Fruit fly (Drosophila melanogaster) whole organism, embryonic: ENCODE results near the gene SPoCk.

Source experiments
- Atf6 ChIP-seq: fragments of 200-800 bp; sonication (Bioruptor generic); IDR thresholded peaks from 2 replicates; pipeline ENCODE4 v1.3.6; 2022; ENCODE audit warnings: missing biosample characterization, missing genetic modification characterization
- CG10274 ChIP-seq: fragments of 200-800 bp; sonication (Bioruptor generic); optimal IDR thresholded peaks from 3 replicates; lab custom pipeline; 2017; ENCODE audit warnings: missing biosample characterization, mild to moderate bottlenecking, missing genetic modification characterization
- CG11696 ChIP-seq: fragments of 200-800 bp; sonication (Bioruptor generic); IDR thresholded peaks from 2 replicates; pipeline ENCODE4 v1.3.6; 2022; ENCODE audit warnings: missing biosample characterization, missing genetic modification characterization
- CG12155 ChIP-seq: fragments of 200-800 bp; sonication (Bioruptor generic); optimal IDR thresholded peaks from 3 replicates; lab custom pipeline; 2016; ENCODE audit warnings: missing biosample characterization, missing genetic modification characterization
- CG12236 ChIP-seq: fragments of 200-800 bp; sonication (Bioruptor generic); optimal IDR thresholded peaks from 2 replicates; lab custom pipeline; 2016; ENCODE audit warnings: missing biosample characterization, missing genetic modification characterization
- CG12769 ChIP-seq: fragments of 200-800 bp; sonication (Bioruptor generic); optimal IDR thresholded peaks from 2 replicates; lab custom pipeline; 2019; ENCODE audit warnings: missing biosample characterization, mild to moderate bottlenecking, missing genetic modification characterization, moderate library complexity
- CG13894 ChIP-seq: fragments of 200-800 bp; sonication (Bioruptor generic); optimal IDR thresholded peaks from 3 replicates; lab custom pipeline; 2018; ENCODE audit warnings: missing biosample characterization, mild to moderate bottlenecking, missing genetic modification characterization, moderate library complexity
- CG1603 ChIP-seq: fragments of 200-800 bp; sonication (Bioruptor generic); optimal IDR thresholded peaks from 2 replicates; lab custom pipeline; 2019; ENCODE audit warnings: missing biosample characterization, mild to moderate bottlenecking, missing genetic modification characterization, moderate library complexity
- CG1647 ChIP-seq: fragments of 200-800 bp; sonication (Bioruptor generic); optimal IDR thresholded peaks from 3 replicates; lab custom pipeline; 2016; ENCODE audit warnings: missing biosample characterization, missing genetic modification characterization
- CG17186 ChIP-seq: fragments of 200-800 bp; sonication (Bioruptor generic); optimal IDR thresholded peaks from 3 replicates; lab custom pipeline; 2017; ENCODE audit warnings: missing biosample characterization, missing genetic modification reagents, missing genetic modification characterization
- CG1832 ChIP-seq: fragments of 200-800 bp; sonication (Bioruptor generic); optimal IDR thresholded peaks from 2 replicates; lab custom pipeline; 2017; ENCODE audit warnings: missing biosample characterization, mild to moderate bottlenecking, missing genetic modification characterization, inconsistent platforms
- CG2199 ChIP-seq: fragments of 200-800 bp; sonication (Bioruptor generic); IDR thresholded peaks from 3 replicates; pipeline ENCODE4 v1.3.6; 2022; ENCODE audit warnings: missing biosample characterization, missing genetic modification characterization
- CG2889 ChIP-seq: fragments of 200-800 bp; sonication (Bioruptor generic); IDR thresholded peaks from 3 replicates; pipeline ENCODE4 v1.3.6; 2022; ENCODE audit warnings: missing biosample characterization, missing genetic modification characterization
- CG34224 ChIP-seq: fragments of 200-800 bp; sonication (Bioruptor generic); IDR thresholded peaks from 3 replicates; pipeline ENCODE4 v1.3.6; 2022; ENCODE audit warnings: missing biosample characterization, missing genetic modification characterization; ENCODE audit not compliant: partially characterized antibody
- CG4360 ChIP-seq: fragments of 200-800 bp; sonication (Bioruptor generic); IDR thresholded peaks from 2 replicates; pipeline ENCODE4 v1.3.6; 2022; ENCODE audit warnings: missing biosample characterization, missing genetic modification characterization
- CG4424 ChIP-seq: fragments of 200-800 bp; sonication (Bioruptor generic); optimal IDR thresholded peaks from 3 replicates; lab custom pipeline; 2016; ENCODE audit warnings: missing biosample characterization, missing genetic modification characterization
- CG6689 ChIP-seq: fragments of 200-800 bp; sonication (Bioruptor generic); IDR thresholded peaks from 2 replicates; pipeline ENCODE4 v1.3.6; 2022; ENCODE audit warnings: missing biosample characterization, missing genetic modification characterization
- CG8478 ChIP-seq: fragments of >200 bp; optimal IDR thresholded peaks from 2 replicates; lab custom pipeline; 2018
- CHES-1-like ChIP-seq: fragments of 200-800 bp; sonication (Bioruptor generic); optimal IDR thresholded peaks from 2 replicates; lab custom pipeline; 2016; ENCODE audit warnings: missing biosample characterization, missing genetic modification characterization
- CrebB ChIP-seq: fragments of 200-800 bp; sonication (Bioruptor generic); optimal IDR thresholded peaks from 3 replicates; lab custom pipeline; 2018; ENCODE audit warnings: missing biosample characterization, mild to moderate bottlenecking, missing genetic modification characterization
- D ChIP-seq, 2 experiments: fragments of 200-800 bp in 1 of 2; fragments of >200 bp in 1 of 2; sonication (Bioruptor generic) in 1 of 2; optimal IDR thresholded peaks; 2 replicates in 1 of 2; 3 replicates in 1 of 2; lab custom pipeline; 2017; ENCODE audit warnings: mild to moderate bottlenecking in 1 of 2, missing biosample characterization in 1 of 2, missing genetic modification characterization in 1 of 2, missing genetic modification reagents in 1 of 2
- Dref ChIP-seq: fragments of 200-800 bp; sonication (Bioruptor generic); IDR thresholded peaks from 2 replicates; pipeline ENCODE4 v1.3.6; 2022; ENCODE audit warnings: missing biosample characterization, missing genetic modification characterization
- Elba2 ChIP-seq: fragments of 200-800 bp; sonication (Bioruptor generic); optimal IDR thresholded peaks from 3 replicates; lab custom pipeline; 2016; ENCODE audit warnings: missing biosample characterization, missing genetic modification characterization
- Ets97D ChIP-seq: fragments of 200-800 bp; sonication (Bioruptor generic); optimal IDR thresholded peaks from 3 replicates; lab custom pipeline; 2016; ENCODE audit warnings: missing biosample characterization, missing genetic modification characterization
- GATAe ChIP-seq: fragments of 200-800 bp; sonication (Bioruptor generic); conservative IDR thresholded peaks from 2 replicates; pipeline ENCODE4 v1.3.6; 2022; ENCODE audit warnings: missing biosample characterization, missing genetic modification characterization
- HLHmδ ChIP-seq: fragments of 200-800 bp; sonication (Bioruptor generic); optimal IDR thresholded peaks from 2 replicates; lab custom pipeline; 2018; ENCODE audit warnings: missing biosample characterization, mild to moderate bottlenecking, missing genetic modification characterization, moderate library complexity
- Hmx ChIP-seq: fragments of 200-800 bp; sonication (Bioruptor generic); optimal IDR thresholded peaks from 2 replicates; lab custom pipeline; 2016; ENCODE audit warnings: missing biosample characterization, missing genetic modification characterization
- Hr3 ChIP-seq: fragments of 200-800 bp; sonication (Bioruptor generic); optimal IDR thresholded peaks from 3 replicates; lab custom pipeline; 2016; ENCODE audit warnings: missing biosample characterization, missing genetic modification characterization
- Lim3 ChIP-seq: fragments of 200-800 bp; sonication (Bioruptor generic); IDR thresholded peaks from 2 replicates; pipeline ENCODE4 v1.3.6; 2022; ENCODE audit warnings: missing biosample characterization, missing genetic modification characterization
- Lpt ChIP-seq: fragments of >200 bp; optimal IDR thresholded peaks from 2 replicates; lab custom pipeline; 2018; ENCODE audit warnings: missing biosample characterization, missing genetic modification characterization
- MBD-R2 ChIP-seq: fragments of 200-800 bp; sonication (Bioruptor generic); IDR thresholded peaks from 2 replicates; pipeline ENCODE4 v1.3.6; 2022; ENCODE audit warnings: missing biosample characterization, missing genetic modification characterization
- MESR4 ChIP-seq: fragments of 200-800 bp; sonication (Bioruptor generic); optimal IDR thresholded peaks from 2 replicates; lab custom pipeline; 2018; ENCODE audit warnings: missing biosample characterization, mild to moderate bottlenecking, missing genetic modification characterization, moderate library complexity
- Mes4 ChIP-seq: fragments of 200-800 bp; sonication (Bioruptor generic); optimal IDR thresholded peaks from 2 replicates; lab custom pipeline; 2016; ENCODE audit warnings: missing biosample characterization, missing genetic modification characterization
- Nf-YA ChIP-seq: fragments of 200-800 bp; sonication (Bioruptor generic); IDR thresholded peaks from 2 replicates; pipeline ENCODE4 v1.3.6; 2022; ENCODE audit warnings: missing biosample characterization, missing genetic modification characterization
- Oaz ChIP-seq: fragments of 200-800 bp; sonication (Bioruptor generic); IDR thresholded peaks from 2 replicates; pipeline ENCODE4 v1.3.6; 2022; ENCODE audit warnings: missing biosample characterization, missing genetic modification characterization
- Stat92E ChIP-seq, 3 experiments: fragments of >200 bp in 2 of 3; fragments of 200-800 bp in 1 of 3; sonication (Bioruptor generic) in 1 of 3; optimal IDR thresholded peaks; 2 replicates each; lab custom pipeline; 2017 to 2019; ENCODE audit warnings: missing biosample characterization in 3 of 3, missing genetic modification characterization in 3 of 3, mild to moderate bottlenecking in 1 of 3, moderate library complexity in 1 of 3
- chn ChIP-seq: fragments of 200-800 bp; sonication (Bioruptor generic); optimal IDR thresholded peaks from 2 replicates; lab custom pipeline; 2016; ENCODE audit warnings: missing biosample characterization, missing genetic modification characterization
- corto ChIP-seq: fragments of 200-800 bp; sonication (Bioruptor generic); optimal IDR thresholded peaks from 2 replicates; lab custom pipeline; 2016; ENCODE audit warnings: missing biosample characterization, mild to moderate bottlenecking, missing genetic modification characterization, moderate library complexity
- crp ChIP-seq, 2 experiments: fragments of 200-800 bp; sonication (Bioruptor generic); optimal IDR thresholded peaks; 2 replicates in 1 of 2; 3 replicates in 1 of 2; lab custom pipeline; 2017; ENCODE audit warnings: missing biosample characterization in 2 of 2, missing genetic modification characterization in 2 of 2, mild to moderate bottlenecking in 1 of 2, moderate library complexity in 1 of 2
- ems ChIP-seq: fragments of 200-800 bp; sonication (Bioruptor generic); optimal IDR thresholded peaks from 3 replicates; lab custom pipeline; 2016; ENCODE audit warnings: missing biosample characterization, missing genetic modification characterization
- ftz-f1 ChIP-seq: fragments of 200-800 bp; sonication (Bioruptor generic); optimal IDR thresholded peaks from 2 replicates; lab custom pipeline; 2016; ENCODE audit warnings: missing biosample characterization, missing genetic modification characterization
- luna ChIP-seq: fragments of 200-800 bp; sonication (Bioruptor generic); optimal IDR thresholded peaks from 2 replicates; lab custom pipeline; 2016; ENCODE audit warnings: missing biosample characterization, missing genetic modification characterization
- nau ChIP-seq: fragments of 200-800 bp; sonication (Bioruptor generic); optimal IDR thresholded peaks from 3 replicates; lab custom pipeline; 2017; ENCODE audit warnings: missing biosample characterization, mild to moderate bottlenecking, missing genetic modification characterization, missing genetic modification reagents
- nerfin-2 ChIP-seq: fragments of 200-800 bp; sonication (Bioruptor generic); IDR thresholded peaks from 2 replicates; pipeline ENCODE4 v1.3.6; 2022; ENCODE audit warnings: missing biosample characterization, missing genetic modification characterization; ENCODE audit not compliant: partially characterized antibody
- nmo ChIP-seq: fragments of 200-800 bp; sonication (Bioruptor generic); optimal IDR thresholded peaks from 2 replicates; lab custom pipeline; 2018; ENCODE audit warnings: missing biosample characterization, mild to moderate bottlenecking, missing genetic modification characterization, moderate library complexity
- nom ChIP-seq: fragments of 200-800 bp; sonication (Bioruptor generic); optimal IDR thresholded peaks from 2 replicates; lab custom pipeline; 2017; ENCODE audit warnings: missing biosample characterization, missing genetic modification characterization, mild to moderate bottlenecking, moderate library complexity, missing genetic modification reagents
- sens ChIP-seq: fragments of 200-800 bp; sonication (Bioruptor generic); peaks from one replicate; lab custom pipeline; 2016; ENCODE audit warnings: missing biosample characterization, missing genetic modification characterization
- stc ChIP-seq: fragments of 200-800 bp; sonication (Bioruptor generic); IDR thresholded peaks from 2 replicates; pipeline ENCODE4 v1.3.6; 2022; ENCODE audit warnings: missing biosample characterization, missing genetic modification characterization
- stwl ChIP-seq: fragments of 200-800 bp; sonication (Bioruptor generic); optimal IDR thresholded peaks from 3 replicates; lab custom pipeline; 2018; ENCODE audit warnings: missing biosample characterization, mild to moderate bottlenecking, missing genetic modification characterization, moderate library complexity
- trh ChIP-seq: fragments of 200-800 bp; sonication (Bioruptor generic); optimal IDR thresholded peaks from 2 replicates; lab custom pipeline; 2016; ENCODE audit warnings: missing biosample characterization, missing genetic modification characterization

The SPoCk gene

dm6 chr3L:22773383-22773873 lies 24.2 kb downstream of the SPoCk start (continued):
- no peak for TF ChIP-seq CG12236
- TF ChIP-seq CG1832 (GFP tag; lab: Kevin White, UChicago) = peak; percentile 71
- TF ChIP-seq CG2889 = no peak
- no peak for TF ChIP-seq Hr3 (GFP tag; lab: Kevin White, UChicago)
- TF ChIP-seq Lpt = no peak
- 0 out of 3 replicates have a peak, but pooled peaks have one; percentile 30 for TF ChIP-seq CG34224
- TF ChIP-seq MESR4 (GFP tag; lab: Kevin White, UChicago) = peak; percentile 42
- no peak for TF ChIP-seq trh (GFP tag; lab: Kevin White, UChicago)
- TF ChIP-seq Nf-YA = no peak
- no peak for TF ChIP-seq ems
- no peak for TF ChIP-seq ftz-f1 (GFP tag; lab: Kevin White, UChicago)
- no peak for TF ChIP-seq nau
- TF ChIP-seq CrebB = no peak
- TF ChIP-seq Stat92E (GFP tag; optimal IDR thresholded peaks at IDR 0.05; lab: Kevin White, UChicago) = no peak
- no peak for TF ChIP-seq CG11696 (GFP tag; lab: Robert Waterston, UW)
- no peak for TF ChIP-seq CG13894 (tag; lab: Kevin White, UChicago)
- peak; percentile 100 for TF ChIP-seq CG17186 (GFP tag; lab: Kevin White, UChicago)
- peak; percentile 29 for TF ChIP-seq Elba2 (GFP tag; lab: Kevin White, UChicago)
- TF ChIP-seq CG8478 (lab: Kevin White, UChicago) = no peak
- no peak for TF ChIP-seq stc
- TF ChIP-seq Lim3 (GFP tag; lab: Robert Waterston, UW) = 0 out of 2 replicates have a peak, but pooled peaks have one; percentile 32
- TF ChIP-seq CG12769 (tag; lab: Kevin White, UChicago) = peak; percentile 38
- TF ChIP-seq CG4360 (GFP tag; lab: Robert Waterston, UW) = peak; percentile 92
- no peak for TF ChIP-seq Dref (GFP tag; lab: Robert Waterston, UW)
- TF ChIP-seq Mes4 (GFP tag; lab: Kevin White, UChicago) = no peak
- TF ChIP-seq CG1647 (GFP tag; lab: Kevin White, UChicago) = no peak
- TF ChIP-seq HLHmδ (GFP tag; lab: Kevin White, UChicago) = peak; percentile 15
- peak; percentile 2 for TF ChIP-seq chn (GFP tag; lab: Kevin White, UChicago)
- TF ChIP-seq Ets97D (GFP tag; lab: Kevin White, UChicago) = no peak
- no peak for TF ChIP-seq corto (GFP tag; lab: Kevin White, UChicago)
- TF ChIP-seq D (optimal IDR thresholded peaks at IDR 0.05; lab: Kevin White, UChicago) = peak; percentile 15
- TF ChIP-seq D (GFP tag; optimal IDR thresholded peaks at IDR 0.05; lab: Kevin White, UChicago) = no peak
- TF ChIP-seq CG12155 (GFP tag; lab: Kevin White, UChicago) = peak; percentile 2
- TF ChIP-seq CG2199 = peak; percentile 34; the same call in 1 of the 3 replicates
- TF ChIP-seq GATAe (GFP tag; lab: Robert Waterston, UW) = no peak
- peak; percentile 44 for TF ChIP-seq nom
- no peak for TF ChIP-seq luna
- TF ChIP-seq Hmx (GFP tag; lab: Kevin White, UChicago) = no peak
- TF ChIP-seq stwl (tag; lab: Kevin White, UChicago) = peak; percentile 50
- no peak for TF ChIP-seq Atf6 (GFP tag; lab: Robert Waterston, UW)
- peak; percentile 33 for TF ChIP-seq CG1603 (tag; lab: Kevin White, UChicago)
- no peak for TF ChIP-seq CG6689 (GFP tag; lab: Robert Waterston, UW)
- TF ChIP-seq sens (GFP tag; lab: Kevin White, UChicago) = peak; percentile 51
- TF ChIP-seq CG4424 (GFP tag; lab: Kevin White, UChicago) = no peak
- TF ChIP-seq CHES-1-like = no peak
- TF ChIP-seq MBD-R2 = no peak
- peak in 1 of 2 experiments; percentile 39 for TF ChIP-seq crp (GFP tag; optimal IDR thresholded peaks at IDR 0.05; lab: Kevin White, UChicago)
- TF ChIP-seq Oaz (GFP tag; lab: Robert Waterston, UW) = no peak
- no peak for TF ChIP-seq CG10274
- no peak for TF ChIP-seq nmo
- no peak for TF ChIP-seq nerfin-2 (GFP tag; lab: Robert Waterston, UW)
